Fruit fly (Drosophila melanogaster): ENCODE results near the gene CG11334.

DNA sequence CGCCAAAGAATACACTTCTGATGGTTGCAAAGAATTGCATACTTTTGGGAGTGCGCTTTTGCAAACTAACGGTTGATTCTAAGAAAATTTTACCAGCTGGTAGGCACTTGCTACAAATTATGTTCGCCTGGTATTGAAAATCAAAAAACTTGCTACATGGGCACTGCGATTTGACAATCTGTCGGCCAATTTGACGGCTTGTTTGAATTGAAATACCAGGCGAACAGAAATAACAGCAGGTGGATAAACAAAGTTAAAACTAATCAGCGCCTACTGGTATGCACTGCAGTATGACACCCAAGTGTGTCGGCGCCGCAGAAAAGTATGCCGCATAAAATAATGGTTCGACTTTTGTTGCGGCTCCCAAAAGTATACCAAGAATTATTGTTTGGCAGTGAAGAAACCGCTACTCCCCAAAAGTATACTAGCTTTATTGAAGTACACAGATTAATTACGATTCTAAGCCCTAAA, 4.8 kb downstream of the CG11334 start:
- TF ChIP-seq pan (optimal IDR thresholded peaks at IDR 0.05), result no peak
- TF ChIP-seq Dll (optimal IDR thresholded peaks at IDR 0.05), result no peak
- TF ChIP-seq psq (optimal IDR thresholded peaks at IDR 0.05), result no peak
- no peak for TF ChIP-seq usp (GFP tag; optimal IDR thresholded peaks at IDR 0.05)
- TF ChIP-seq EcR (GFP tag; optimal IDR thresholded peaks at IDR 0.05), result no peak
- TF ChIP-seq CG8478 (optimal IDR thresholded peaks at IDR 0.05), result no peak

Data from whole organism.